Fruit fly (Drosophila melanogaster) Kc167 (cell line): ENCODE results near the gene Glyat.

ENCODE experiments used
- Myc ChIP-seq: fragments of >200 bp; optimal IDR thresholded peaks from 2 replicates; lab custom pipeline; 2017; ENCODE audit warnings: missing external identifiers
- ttk ChIP-seq: sonication (Bioruptor generic); optimal IDR thresholded peaks from 2 replicates; lab custom pipeline; 2017; ENCODE audit warnings: missing external identifiers

DNA sequence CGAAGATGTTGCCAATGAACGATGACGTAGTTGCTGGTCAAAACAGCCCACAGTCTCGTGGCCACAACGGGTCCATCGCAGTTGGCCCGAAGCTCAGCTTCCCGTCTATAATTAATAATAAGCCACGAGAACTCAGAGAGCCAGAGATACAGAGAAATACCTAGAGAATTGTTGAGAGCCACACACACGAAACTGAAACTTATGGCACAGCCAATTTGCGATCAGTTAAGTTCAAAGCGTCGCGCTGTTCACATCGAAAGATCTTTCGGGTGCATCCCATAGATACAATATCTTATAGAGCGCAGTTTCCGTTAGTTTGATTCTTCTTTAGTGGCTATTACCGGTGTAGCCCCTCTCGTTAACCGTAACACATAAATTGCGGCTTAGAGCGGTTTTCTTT lies 2.1 kb upstream of the Glyat start:
- TF ChIP-seq ttk (lab: Kevin White, UChicago) (no peak), Myc (lab: Kevin White, UChicago) (no peak)
